Worm (Caenorhabditis elegans) whole organism, young adult: ENCODE results near the gene gpa-10.

Experiments
- F10E7.11 ChIP-seq: sonication (generic microtip); optimal IDR thresholded peaks from 2 replicates; lab custom pipeline; 2017; ENCODE audit warnings: mild to moderate bottlenecking, missing genetic modification characterization, moderate library complexity, missing compliant biosample characterization
- T26A5.8 ChIP-seq: sonication (generic microtip); optimal IDR thresholded peaks from 2 replicates; lab custom pipeline; 2016; ENCODE audit warnings: missing genetic modification characterization, missing compliant biosample characterization
- attf-6 ChIP-seq: fragments of 200-800 bp; sonication (Bioruptor generic); IDR thresholded peaks from 2 replicates; pipeline ENCODE4 v1.3.6; 2022; ENCODE audit warnings: missing genetic modification reagents, missing genetic modification characterization, missing compliant biosample characterization

DNA sequence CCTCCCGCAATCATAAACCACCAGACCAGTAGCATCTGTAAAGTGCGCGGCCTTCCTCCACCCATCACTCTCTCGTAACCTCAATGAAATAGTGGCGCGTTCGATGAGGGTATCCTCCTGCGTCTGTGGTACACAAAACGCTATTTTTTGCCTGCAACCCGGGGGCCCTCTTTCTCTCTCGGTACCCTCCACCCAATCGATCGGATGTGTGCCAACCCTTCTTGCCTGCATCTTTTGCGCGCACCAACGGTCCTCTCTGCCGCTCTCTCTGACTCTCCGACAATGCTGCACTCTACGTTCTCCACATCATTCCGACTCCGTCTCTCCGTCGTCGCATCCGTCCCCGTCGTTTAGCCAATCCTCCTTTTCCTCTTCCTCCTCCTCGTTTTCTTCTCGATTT is 24.9 kb upstream of the gpa-10 start:
- no peak for TF ChIP-seq F10E7.11 (tag; lab: Kevin White, UChicago)
- no peak for TF ChIP-seq T26A5.8 (tag; lab: Kevin White, UChicago)
- TF ChIP-seq attf-6 (GFP tag; lab: Robert Waterston, UW), result no peak
